Fruit fly (Drosophila melanogaster): ENCODE results near the gene Osi11.

DNA sequence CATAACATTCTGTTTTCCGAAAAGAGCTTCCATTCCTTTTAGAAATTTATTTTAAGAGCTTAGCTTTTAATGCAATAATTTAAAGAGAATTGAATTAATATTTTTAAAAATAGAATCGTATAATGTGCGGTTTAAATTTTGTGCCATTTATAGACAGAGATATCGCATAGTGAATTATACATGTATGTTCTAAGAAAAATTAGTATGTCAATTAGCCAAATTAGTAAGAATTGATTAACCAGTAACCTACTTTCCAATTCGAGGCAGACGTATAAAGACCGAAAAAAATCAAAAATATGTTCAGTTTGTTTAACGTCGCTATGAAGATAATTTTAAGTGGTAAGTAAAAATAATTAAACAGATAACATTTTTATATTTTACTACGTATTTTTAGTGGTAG lies 41.1 kb upstream of the Osi11 start, which contains the start of gene CG31560:
- TF ChIP-seq Snoo (tag; optimal IDR thresholded peaks at IDR 0.05) (no peak), gl (tag; optimal IDR thresholded peaks at IDR 0.05) (no peak), rn (GFP tag; IDR thresholded peaks at IDR 0.05) (no peak), CG15710 (tag; optimal IDR thresholded peaks at IDR 0.05) (no peak), D1 (tag; optimal IDR thresholded peaks at IDR 0.05) (no peak)

Data from whole organism, pupa.